Worm (Caenorhabditis elegans) whole organism, young adult: ENCODE measurements around the gene tpst-1.

Experiments used
- B0035.1 ChIP-seq: sonication (generic microtip); optimal IDR thresholded peaks from 2 replicates; lab custom pipeline; 2016; ENCODE audit warnings: missing genetic modification characterization, mild to moderate bottlenecking, missing compliant biosample characterization, missing genotype, missing genetic modification reagents
- B0336.3 ChIP-seq: fragments of 200-800 bp; sonication (Bioruptor generic); IDR thresholded peaks from 2 replicates; pipeline ENCODE4 v1.3.6; 2022; ENCODE audit warnings: missing genetic modification characterization, missing compliant biosample characterization
- F33H1.4 ChIP-seq: fragments of 200-800 bp; sonication (Bioruptor generic); IDR thresholded peaks from 2 replicates; pipeline ENCODE4 v1.3.6; 2022; ENCODE audit warnings: missing genetic modification reagents, missing genetic modification characterization, missing compliant biosample characterization
- F49E8.2 ChIP-seq: sonication (generic microtip); optimal IDR thresholded peaks from 3 replicates; lab custom pipeline; 2017; ENCODE audit warnings: missing genetic modification characterization, mild to moderate bottlenecking, missing compliant biosample characterization, antibody characterized with exemption, moderate library complexity; ENCODE audit not compliant: insufficient read depth
- F52B5.7 ChIP-seq: sonication (generic microtip); optimal IDR thresholded peaks from 2 replicates; lab custom pipeline; 2016; ENCODE audit warnings: mild to moderate bottlenecking, missing genetic modification characterization, missing compliant biosample characterization
- F55B11.4 ChIP-seq: sonication (generic microtip); optimal IDR thresholded peaks from 2 replicates; lab custom pipeline; 2016; ENCODE audit warnings: missing compliant biosample characterization, missing genetic modification characterization, borderline replicate concordance; ENCODE audit not compliant: insufficient read depth
- F57A8.1 ChIP-seq: fragments of 200-800 bp; sonication (Bioruptor generic); optimal IDR thresholded peaks from 2 replicates; lab custom pipeline; 2018; ENCODE audit warnings: mild to moderate bottlenecking, missing genetic modification characterization, moderate library complexity, missing compliant biosample characterization
- K12H6.12 ChIP-seq: fragments of 200-800 bp; sonication (Bioruptor generic); optimal IDR thresholded peaks from 2 replicates; lab custom pipeline; 2018; ENCODE audit warnings: mild to moderate bottlenecking, missing genetic modification characterization, missing compliant biosample characterization
- Y56A3A.18 ChIP-seq: fragments of 200-800 bp; sonication (Bioruptor generic); IDR thresholded peaks from 2 replicates; pipeline ENCODE4 v1.3.6; 2022; ENCODE audit warnings: missing genetic modification reagents, missing genetic modification characterization, missing compliant biosample characterization
- akir-1 ChIP-seq: fragments of 200-800 bp; sonication (Bioruptor generic); optimal IDR thresholded peaks from 2 replicates; lab custom pipeline; 2018; ENCODE audit warnings: mild to moderate bottlenecking, missing genetic modification characterization, moderate library complexity, missing compliant biosample characterization
- aptf-2 ChIP-seq: fragments of 200-800 bp; sonication (Bioruptor generic); conservative IDR thresholded peaks from 2 replicates; pipeline ENCODE4 v1.3.6; 2022; ENCODE audit warnings: missing genetic modification reagents, missing genetic modification characterization, missing compliant biosample characterization
- atf-7 ChIP-seq: sonication (generic microtip); optimal IDR thresholded peaks from 2 replicates; lab custom pipeline; 2017; ENCODE audit warnings: mild to moderate bottlenecking, missing genetic modification characterization, missing compliant biosample characterization
- attf-3 ChIP-seq: fragments of 200-800 bp; sonication (Bioruptor generic); conservative IDR thresholded peaks from 2 replicates; pipeline ENCODE4 v1.3.6; 2022; ENCODE audit warnings: missing genetic modification reagents, missing genetic modification characterization, missing compliant biosample characterization
- cebp-2 ChIP-seq: fragments of 200-800 bp; sonication (Bioruptor generic); IDR thresholded peaks from 2 replicates; pipeline ENCODE4 v1.3.6; 2022; ENCODE audit warnings: missing genetic modification characterization, missing compliant biosample characterization
- ceh-100 ChIP-seq: fragments of 200-800 bp; sonication (Bioruptor generic); IDR thresholded peaks from 2 replicates; pipeline ENCODE4 v1.3.6; 2022; ENCODE audit warnings: missing genetic modification reagents, missing genetic modification characterization, missing compliant biosample characterization
- ceh-40 ChIP-seq: fragments of 200-800 bp; sonication (Bioruptor generic); IDR thresholded peaks from 2 replicates; pipeline ENCODE4 v1.3.6; 2022; ENCODE audit warnings: missing genetic modification characterization, missing compliant biosample characterization
- ceh-58 ChIP-seq: fragments of 200-800 bp; sonication (Bioruptor generic); IDR thresholded peaks from 2 replicates; pipeline ENCODE4 v1.3.6; 2022; ENCODE audit warnings: missing genetic modification characterization, missing compliant biosample characterization
- ceh-79 ChIP-seq: sonication (generic microtip); optimal IDR thresholded peaks from 2 replicates; lab custom pipeline; 2017; ENCODE audit warnings: mild to moderate bottlenecking, missing genetic modification characterization, missing compliant biosample characterization
- egrh-3 ChIP-seq: fragments of 200-800 bp; sonication (Bioruptor generic); IDR thresholded peaks from 2 replicates; pipeline ENCODE4 v1.3.6; 2022; ENCODE audit warnings: missing genetic modification reagents, missing genetic modification characterization, missing compliant biosample characterization
- him-1 ChIP-seq: sonication (generic microtip); optimal IDR thresholded peaks from 2 replicates; lab custom pipeline; 2016; ENCODE audit warnings: missing genotype, missing genetic modification reagents, missing genetic modification characterization, missing compliant biosample characterization
- hsf-1 ChIP-seq: fragments of 200-800 bp; sonication (Bioruptor generic); IDR thresholded peaks from 2 replicates; pipeline ENCODE4 v1.3.6; 2022; ENCODE audit warnings: missing genetic modification reagents, missing genetic modification characterization, missing compliant biosample characterization
- madf-3 ChIP-seq: fragments of 200-800 bp; sonication (Bioruptor generic); IDR thresholded peaks from 2 replicates; pipeline ENCODE4 v1.3.6; 2022; ENCODE audit warnings: missing genetic modification reagents, missing genetic modification characterization, missing compliant biosample characterization
- mxl-1 ChIP-seq: sonication (generic microtip); optimal IDR thresholded peaks from 2 replicates; lab custom pipeline; 2016; ENCODE audit warnings: missing genetic modification characterization, missing compliant biosample characterization
- nfya-1 ChIP-seq: sonication (generic microtip); optimal IDR thresholded peaks from 2 replicates; lab custom pipeline; 2017; ENCODE audit warnings: antibody characterized with exemption, missing compliant biosample characterization, missing genetic modification characterization, borderline replicate concordance; ENCODE audit not compliant: insufficient read depth
- nfya-2 ChIP-seq: fragments of 200-800 bp; sonication (Bioruptor generic); IDR thresholded peaks from 2 replicates; pipeline ENCODE4 v1.3.6; 2022; ENCODE audit warnings: missing genetic modification reagents, missing genetic modification characterization, missing compliant biosample characterization
- nfyb-1 ChIP-seq: fragments of 200-800 bp; sonication (Bioruptor generic); IDR thresholded peaks from 2 replicates; pipeline ENCODE4 v1.3.6; 2022; ENCODE audit warnings: missing genetic modification reagents, missing genetic modification characterization, missing compliant biosample characterization
- nhr-90 ChIP-seq: sonication (generic microtip); optimal IDR thresholded peaks from 2 replicates; lab custom pipeline; 2016; ENCODE audit warnings: missing genotype, mild to moderate bottlenecking, missing genetic modification characterization, missing compliant biosample characterization
- pha-4 ChIP-seq: fragments of 150-350 bp; sonication (generic microtip); optimal IDR thresholded peaks from 2 replicates; lab custom pipeline; 2014; ENCODE audit warnings: missing biosample characterization, missing genetic modification reagents, missing genetic modification characterization
- snpc-1.1 ChIP-seq: sonication (generic microtip); optimal IDR thresholded peaks from 2 replicates; lab custom pipeline; 2017; ENCODE audit warnings: missing genetic modification characterization, mild to moderate bottlenecking, missing compliant biosample characterization, antibody characterized with exemption, moderate library complexity, missing genotype, missing genetic modification reagents; ENCODE audit not compliant: insufficient read depth
- tbx-9 ChIP-seq: sonication (generic microtip); optimal IDR thresholded peaks from 2 replicates; lab custom pipeline; 2016; ENCODE audit warnings: borderline replicate concordance, missing genetic modification characterization, inconsistent platforms, missing compliant biosample characterization
- tlf-1 ChIP-seq: fragments of 200-800 bp; sonication (Bioruptor generic); optimal IDR thresholded peaks from 2 replicates; lab custom pipeline; 2018; ENCODE audit warnings: mild to moderate bottlenecking, missing genetic modification characterization, missing compliant biosample characterization
- zim-3 ChIP-seq: sonication (generic microtip); optimal IDR thresholded peaks from 2 replicates; lab custom pipeline; 2017; ENCODE audit warnings: mild to moderate bottlenecking, missing genetic modification characterization, moderate library complexity, missing compliant biosample characterization
- ztf-22 ChIP-seq: fragments of 200-800 bp; sonication (Bioruptor generic); optimal IDR thresholded peaks from 2 replicates; lab custom pipeline; 2018; ENCODE audit warnings: mild to moderate bottlenecking, missing genetic modification characterization, moderate library complexity, missing compliant biosample characterization
- ztf-6 ChIP-seq: fragments of 200-800 bp; sonication (Bioruptor generic); IDR thresholded peaks from 2 replicates; pipeline ENCODE4 v1.3.6; 2022; ENCODE audit warnings: missing genetic modification reagents, missing genetic modification characterization, missing compliant biosample characterization

tpst-1 gene

DNA sequence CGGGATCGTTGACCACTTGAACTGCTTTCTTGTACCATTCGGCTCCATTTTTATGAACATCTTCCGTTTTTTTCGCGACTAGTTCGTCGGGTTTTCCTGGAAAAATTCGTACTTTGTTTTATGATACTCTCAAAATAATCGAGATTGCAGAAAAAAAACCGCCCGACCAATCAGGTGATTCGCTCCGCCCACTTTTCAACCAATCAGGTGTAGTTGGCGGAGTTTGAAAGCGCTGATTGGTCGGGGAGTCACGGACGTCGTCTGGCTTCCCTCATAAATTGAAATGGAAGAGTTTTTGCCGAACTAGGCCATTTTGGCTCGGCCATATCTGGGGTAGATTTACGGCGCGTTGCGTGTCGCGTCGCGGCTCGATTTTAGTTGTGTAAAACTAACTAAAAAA is 9.5 kb downstream of the tpst-1 start:
- TF ChIP-seq tlf-1: no peak
- TF ChIP-seq him-1 (tag; lab: Kevin White, UChicago): no peak
- TF ChIP-seq mxl-1: no peak
- peak; percentile 73 for TF ChIP-seq nfyb-1 (GFP tag; lab: Robert Waterston, UW)
- TF ChIP-seq attf-3: no peak
- TF ChIP-seq, all 124 proteins: peak for 1

DNA sequence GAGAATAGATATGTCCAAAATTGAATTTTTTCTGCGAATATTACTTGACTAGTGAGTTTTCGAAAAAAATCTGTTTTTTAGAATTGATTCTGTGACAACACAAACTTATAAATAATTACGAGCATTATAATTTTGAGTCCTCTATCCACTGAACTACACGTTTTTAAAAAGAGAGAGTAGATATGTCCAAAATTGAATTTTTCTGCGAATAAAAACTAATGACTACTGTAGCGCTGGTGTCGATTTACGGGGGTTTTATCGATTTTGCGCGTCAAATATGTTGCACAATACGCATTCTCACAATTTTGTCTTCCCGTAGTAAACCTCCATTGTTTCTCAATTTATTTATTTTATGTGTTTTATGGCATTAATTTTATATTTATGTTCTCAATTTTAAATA is 10.1 kb downstream of the tpst-1 start:
- TF ChIP-seq nfya-2 (GFP tag; lab: Robert Waterston, UW): 0 out of 2 replicates have a peak, but pooled peaks have one; percentile 16
- TF ChIP-seq him-1 (tag; lab: Kevin White, UChicago): peak; percentile 98
- TF ChIP-seq F33H1.4: no peak
- no peak for TF ChIP-seq egrh-3 (GFP tag; lab: Robert Waterston, UW)
- no peak for TF ChIP-seq B0035.1 (tag; lab: Kevin White, UChicago)

DNA sequence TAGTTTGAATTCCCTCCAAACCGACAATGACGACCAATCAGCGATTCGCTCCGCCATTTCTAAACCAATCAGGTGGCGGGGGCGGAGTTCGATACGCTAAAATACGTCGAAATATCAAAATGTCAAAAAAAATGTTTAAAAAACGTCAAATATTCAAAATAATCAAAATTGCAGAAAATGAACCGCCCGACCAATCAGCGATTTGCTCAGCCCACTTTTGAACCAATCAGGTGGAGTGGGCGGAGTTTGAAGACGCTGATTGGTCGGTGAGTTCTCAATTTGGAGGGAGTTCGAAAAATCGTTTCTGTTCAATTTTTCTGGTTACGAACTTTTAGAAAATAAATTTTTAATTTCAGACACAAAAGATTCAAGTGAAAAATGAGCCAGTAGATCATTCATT is 17.4 kb downstream of the tpst-1 start:
- TF ChIP-seq ztf-22 (GFP tag; lab: Kevin White, UChicago) (no peak), nfyb-1 (GFP tag; lab: Robert Waterston, UW) (peak; percentile 52; the same call in 1 of the 2 replicates)

DNA sequence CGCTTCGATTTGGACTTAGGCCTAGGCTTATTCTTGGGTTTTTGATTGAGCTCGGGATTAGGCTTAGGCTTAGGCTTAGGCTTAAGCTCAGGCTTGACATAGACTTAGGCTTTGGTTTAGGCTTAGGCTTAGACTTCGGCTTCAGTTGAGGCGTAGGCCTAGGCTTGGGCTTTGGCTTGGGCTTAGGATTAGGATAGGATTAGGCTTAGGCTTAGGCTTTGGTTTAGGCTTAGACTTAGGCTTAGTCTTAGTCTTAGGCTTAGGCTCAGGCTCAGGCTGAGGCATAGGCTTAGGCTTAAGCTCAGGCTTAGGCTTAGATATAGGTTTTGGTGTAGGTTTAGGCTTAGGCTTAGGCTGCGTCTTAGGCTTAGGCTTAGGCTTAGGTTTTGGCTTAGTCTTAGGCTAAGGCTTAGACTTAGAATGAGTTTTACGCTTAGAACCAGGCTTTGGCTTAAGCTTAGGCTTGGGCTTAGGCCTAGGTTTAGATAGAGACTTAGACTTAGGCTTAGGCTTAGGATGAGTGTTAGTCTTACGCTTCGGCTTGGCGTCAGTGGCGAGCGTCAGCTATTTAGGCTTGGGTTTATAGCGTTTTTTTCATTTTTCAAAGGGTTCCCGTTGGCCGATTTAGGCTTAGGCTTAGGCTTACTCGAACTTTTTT is 19.4 kb downstream of the tpst-1 start:
- 0 out of 2 replicates have a peak, but pooled peaks have one; percentile 12 for TF ChIP-seq cebp-2 (GFP tag; lab: Robert Waterston, UW)
- no peak for TF ChIP-seq nfya-1 (tag; lab: Kevin White, UChicago)

DNA sequence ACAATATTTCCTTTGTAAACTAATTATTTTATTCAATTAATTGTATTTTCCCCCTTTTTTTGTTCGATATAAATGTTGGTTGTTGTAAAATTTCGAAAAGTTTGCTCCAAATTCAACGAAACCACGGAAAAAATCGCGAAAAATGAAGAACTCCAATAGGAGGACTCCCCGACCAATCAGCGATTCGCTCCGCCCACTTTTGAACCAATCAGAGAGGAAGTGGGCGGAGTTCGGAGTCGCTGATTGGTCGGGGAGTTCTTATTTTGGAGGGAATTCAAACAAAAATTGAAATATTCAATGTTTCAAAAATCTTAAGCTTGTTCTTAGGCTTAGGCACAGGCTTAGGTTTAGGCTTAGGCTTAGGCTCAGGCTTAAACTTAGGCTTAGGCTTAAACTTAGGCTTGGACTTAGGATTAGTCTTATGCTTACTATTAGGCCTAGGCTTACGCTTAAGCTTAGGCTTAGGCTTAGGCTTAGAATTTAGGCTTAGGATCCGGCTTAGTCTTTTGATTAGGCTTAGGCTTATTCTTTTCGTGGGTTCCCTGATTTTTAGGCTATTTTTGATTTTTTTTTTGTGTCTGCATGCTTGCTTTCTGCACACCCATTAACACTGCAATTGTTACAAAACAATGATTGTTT is 21.6 kb downstream of the tpst-1 start:
- no peak for TF ChIP-seq F52B5.7 (tag; lab: Kevin White, UChicago)
- peak; percentile 66; the same call in 1 of the 2 replicates for TF ChIP-seq nfyb-1 (GFP tag; lab: Robert Waterston, UW)
- TF ChIP-seq, all 124 proteins: peak for 1

DNA sequence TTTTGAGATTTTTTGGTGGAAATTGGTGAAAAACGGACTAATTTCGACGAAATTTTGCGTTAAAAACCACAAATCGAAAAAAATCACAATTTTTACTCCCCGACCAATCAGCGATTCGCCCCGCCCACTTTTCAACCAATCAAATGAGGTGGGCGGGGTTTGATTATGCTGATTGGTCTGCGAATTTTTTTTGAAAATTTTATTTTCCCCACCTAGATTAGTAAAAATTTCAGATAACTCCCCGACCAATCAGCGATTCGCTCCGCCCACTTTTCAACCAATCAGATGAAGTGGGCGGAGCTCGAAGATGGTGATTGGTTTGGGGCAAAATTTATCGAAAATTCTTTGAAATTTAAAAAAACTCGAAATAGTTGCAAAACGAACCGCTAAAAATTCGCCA is 22.9 kb downstream of the tpst-1 start:
- TF ChIP-seq zim-3 (tag; lab: Kevin White, UChicago) (no peak), mxl-1 (no peak), ceh-100 (GFP tag; lab: Robert Waterston, UW) (no peak), ceh-58 (no peak), nfyb-1 (GFP tag; lab: Robert Waterston, UW) (0 out of 2 replicates have a peak, but pooled peaks have one; percentile 67), F49E8.2 (tag; lab: Kevin White, UChicago) (no peak), snpc-1.1 (no peak)

DNA sequence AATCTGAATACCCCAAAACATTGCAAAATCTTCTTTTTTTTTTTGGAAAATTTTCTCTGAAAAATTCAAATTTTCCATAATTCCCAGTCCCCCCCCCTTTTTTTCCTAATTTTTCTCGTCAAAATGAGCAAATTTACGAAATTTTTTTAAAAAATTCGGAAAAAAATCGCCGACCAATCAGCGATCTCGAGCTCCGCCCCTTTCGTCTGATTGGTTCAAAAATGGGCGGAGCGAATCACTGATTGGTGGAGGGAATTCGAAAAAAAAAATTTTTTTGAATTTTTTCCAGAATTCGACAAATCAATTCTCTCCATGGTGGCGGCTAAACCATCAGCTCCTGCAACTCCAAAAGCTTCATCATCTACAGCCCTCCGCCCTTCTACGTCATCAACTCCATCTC is 23.5 kb downstream of the tpst-1 start:
- TF ChIP-seq akir-1 (GFP tag; lab: Kevin White, UChicago): no peak
- no peak for TF ChIP-seq ztf-6 (GFP tag; lab: Robert Waterston, UW)
- no peak for TF ChIP-seq ceh-40 (GFP tag; lab: Robert Waterston, UW)
- TF ChIP-seq hsf-1 (GFP tag; lab: Robert Waterston, UW): no peak
- no peak for TF ChIP-seq pha-4 (tag; lab: Kevin White, UChicago)
- no peak for TF ChIP-seq F33H1.4
- TF ChIP-seq F55B11.4: no peak
- TF ChIP-seq aptf-2 (GFP tag; lab: Robert Waterston, UW): no peak
- TF ChIP-seq cebp-2 (GFP tag; lab: Robert Waterston, UW): no peak
- no peak for TF ChIP-seq B0336.3
- no peak for TF ChIP-seq B0035.1 (tag; lab: Kevin White, UChicago)
- no peak for TF ChIP-seq K12H6.12 (tag; lab: Kevin White, UChicago)
- no peak for TF ChIP-seq ceh-79 (tag; lab: Kevin White, UChicago)
- no peak for TF ChIP-seq madf-3 (GFP tag; lab: Robert Waterston, UW)
- no peak for TF ChIP-seq F57A8.1
- TF ChIP-seq tbx-9 (tag; lab: Kevin White, UChicago): no peak
- no peak for TF ChIP-seq nhr-90 (tag; lab: Kevin White, UChicago)
- TF ChIP-seq Y56A3A.18 (GFP tag; lab: Robert Waterston, UW): no peak
- TF ChIP-seq atf-7 (tag; lab: Kevin White, UChicago): no peak
- TF ChIP-seq, all 124 proteins: peak for 0
